Worm (Caenorhabditis elegans) whole organism, young adult: Measurements from ENCODE around the gene F55A4.13.

Experiments used
- B0035.1 ChIP-seq: sonication (generic microtip); optimal IDR thresholded peaks from 2 replicates; lab custom pipeline; 2016; ENCODE audit warnings: missing genetic modification characterization, mild to moderate bottlenecking, missing compliant biosample characterization, missing genotype, missing genetic modification reagents
- C06A6.2 ChIP-seq: fragments of 200-800 bp; sonication (Bioruptor generic); conservative IDR thresholded peaks from 2 replicates; pipeline ENCODE4 v1.3.6; 2022; ENCODE audit warnings: missing genetic modification characterization, missing compliant biosample characterization
- F39B2.1 ChIP-seq: fragments of 200-800 bp; sonication (Bioruptor generic); IDR thresholded peaks from 2 replicates; pipeline ENCODE4 v1.3.6; 2022; ENCODE audit warnings: missing genetic modification reagents, missing genetic modification characterization, missing compliant biosample characterization
- F49E8.2 ChIP-seq: sonication (generic microtip); optimal IDR thresholded peaks from 3 replicates; lab custom pipeline; 2017; ENCODE audit warnings: missing genetic modification characterization, mild to moderate bottlenecking, missing compliant biosample characterization, antibody characterized with exemption, moderate library complexity; ENCODE audit not compliant: insufficient read depth
- F52B5.7 ChIP-seq: sonication (generic microtip); optimal IDR thresholded peaks from 2 replicates; lab custom pipeline; 2016; ENCODE audit warnings: mild to moderate bottlenecking, missing genetic modification characterization, missing compliant biosample characterization
- F57A8.1 ChIP-seq: fragments of 200-800 bp; sonication (Bioruptor generic); optimal IDR thresholded peaks from 2 replicates; lab custom pipeline; 2018; ENCODE audit warnings: mild to moderate bottlenecking, missing genetic modification characterization, moderate library complexity, missing compliant biosample characterization
- F57C9.4 ChIP-seq: sonication (generic microtip); optimal IDR thresholded peaks from 2 replicates; lab custom pipeline; 2017; ENCODE audit warnings: mild to moderate bottlenecking, missing genetic modification characterization, missing compliant biosample characterization
- K11D2.4 ChIP-seq: fragments of 200-800 bp; sonication (Bioruptor generic); IDR thresholded peaks from 2 replicates; pipeline ENCODE4 v1.3.6; 2022; ENCODE audit warnings: missing genetic modification reagents, missing genetic modification characterization, missing compliant biosample characterization
- K12H6.12 ChIP-seq: fragments of 200-800 bp; sonication (Bioruptor generic); optimal IDR thresholded peaks from 2 replicates; lab custom pipeline; 2018; ENCODE audit warnings: mild to moderate bottlenecking, missing genetic modification characterization, missing compliant biosample characterization
- Y53G8AR.9 ChIP-seq: fragments of 200-800 bp; sonication (Bioruptor generic); conservative IDR thresholded peaks from 2 replicates; pipeline ENCODE4 v1.3.6; 2022; ENCODE audit warnings: missing genetic modification reagents, missing genetic modification characterization, missing compliant biosample characterization
- Y56A3A.18 ChIP-seq: fragments of 200-800 bp; sonication (Bioruptor generic); IDR thresholded peaks from 2 replicates; pipeline ENCODE4 v1.3.6; 2022; ENCODE audit warnings: missing genetic modification reagents, missing genetic modification characterization, missing compliant biosample characterization
- Y67H2A.10 ChIP-seq: fragments of 200-800 bp; sonication (Bioruptor generic); conservative IDR thresholded peaks from 2 replicates; pipeline ENCODE4 v1.3.6; 2022; ENCODE audit warnings: missing genetic modification reagents, missing genetic modification characterization, missing compliant biosample characterization
- attf-5 ChIP-seq: fragments of 200-800 bp; sonication (Bioruptor generic); optimal IDR thresholded peaks from 2 replicates; lab custom pipeline; 2018; ENCODE audit warnings: mild to moderate bottlenecking, missing genetic modification characterization, missing compliant biosample characterization
- cebp-1 ChIP-seq, 2 experiments: fragments of 200-800 bp in 1 of 2; sonication (Bioruptor generic) in 1 of 2; sonication (generic microtip) in 1 of 2; IDR thresholded peaks in 1 of 2; optimal IDR thresholded peaks in 1 of 2; 2 replicates each; pipeline versions ENCODE4 v1.3.6 to Lab custom; 2017 to 2022; ENCODE audit warnings: missing compliant biosample characterization in 2 of 2, missing genetic modification characterization in 2 of 2, mild to moderate bottlenecking in 1 of 2, missing genetic modification reagents in 1 of 2, moderate library complexity in 1 of 2
- ceh-27 ChIP-seq: fragments of 200-800 bp; sonication (Bioruptor generic); optimal IDR thresholded peaks from 2 replicates; lab custom pipeline; 2018; ENCODE audit warnings: mild to moderate bottlenecking, missing genetic modification characterization, moderate library complexity, missing compliant biosample characterization
- ceh-40 ChIP-seq: fragments of 200-800 bp; sonication (Bioruptor generic); IDR thresholded peaks from 2 replicates; pipeline ENCODE4 v1.3.6; 2022; ENCODE audit warnings: missing genetic modification characterization, missing compliant biosample characterization
- ceh-91 ChIP-seq: fragments of 200-800 bp; sonication (Bioruptor generic); IDR thresholded peaks from 2 replicates; pipeline ENCODE4 v1.3.6; 2022; ENCODE audit warnings: missing genetic modification reagents, missing genetic modification characterization, missing compliant biosample characterization
- dox-1 ChIP-seq: fragments of 200-800 bp; sonication (Bioruptor generic); IDR thresholded peaks from 2 replicates; pipeline ENCODE4 v1.3.6; 2022; ENCODE audit warnings: missing genetic modification reagents, missing genetic modification characterization, missing compliant biosample characterization
- egl-18 ChIP-seq: fragments of 200-800 bp; sonication (Bioruptor generic); IDR thresholded peaks from 2 replicates; pipeline ENCODE4 v1.3.6; 2022; ENCODE audit warnings: missing genetic modification reagents, missing genetic modification characterization, missing compliant biosample characterization
- egrh-3 ChIP-seq: fragments of 200-800 bp; sonication (Bioruptor generic); IDR thresholded peaks from 2 replicates; pipeline ENCODE4 v1.3.6; 2022; ENCODE audit warnings: missing genetic modification reagents, missing genetic modification characterization, missing compliant biosample characterization
- hrde-1 ChIP-seq: sonication (generic microtip); optimal IDR thresholded peaks from 2 replicates; lab custom pipeline; 2016; ENCODE audit warnings: missing genetic modification characterization, mild to moderate bottlenecking, missing compliant biosample characterization, moderate library complexity, missing genotype, missing genetic modification reagents, borderline replicate concordance
- let-607 ChIP-seq, 2 experiments: fragments of 200-800 bp in 1 of 2; sonication (Bioruptor generic) in 1 of 2; sonication (generic microtip) in 1 of 2; optimal IDR thresholded peaks; 2 replicates each; lab custom pipeline; 2016 to 2018; ENCODE audit warnings: mild to moderate bottlenecking in 2 of 2, missing compliant biosample characterization in 2 of 2, missing genetic modification characterization in 2 of 2, moderate library complexity in 2 of 2, missing genotype in 1 of 2
- lin-40 ChIP-seq: sonication (generic microtip); optimal IDR thresholded peaks from 2 replicates; lab custom pipeline; 2016; ENCODE audit warnings: missing genetic modification characterization, mild to moderate bottlenecking, missing compliant biosample characterization, missing genotype, missing genetic modification reagents
- lsy-27 ChIP-seq: sonication (generic microtip); optimal IDR thresholded peaks from 2 replicates; lab custom pipeline; 2017; ENCODE audit warnings: missing genetic modification characterization, mild to moderate bottlenecking, missing compliant biosample characterization, antibody characterized with exemption, missing genotype, borderline replicate concordance; ENCODE audit not compliant: insufficient read depth
- mcd-1 ChIP-seq: fragments of 200-800 bp; sonication (Bioruptor generic); IDR thresholded peaks from 2 replicates; pipeline ENCODE4 v1.3.6; 2022; ENCODE audit warnings: missing genetic modification reagents, missing genetic modification characterization, missing compliant biosample characterization
- mxl-1 ChIP-seq: sonication (generic microtip); optimal IDR thresholded peaks from 2 replicates; lab custom pipeline; 2016; ENCODE audit warnings: missing genetic modification characterization, missing compliant biosample characterization
- nfya-2 ChIP-seq: fragments of 200-800 bp; sonication (Bioruptor generic); IDR thresholded peaks from 2 replicates; pipeline ENCODE4 v1.3.6; 2022; ENCODE audit warnings: missing genetic modification reagents, missing genetic modification characterization, missing compliant biosample characterization
- nhr-179 ChIP-seq: sonication (generic microtip); optimal IDR thresholded peaks from 2 replicates; lab custom pipeline; 2016; ENCODE audit warnings: mild to moderate bottlenecking, missing genetic modification characterization, missing compliant biosample characterization
- nhr-90 ChIP-seq: sonication (generic microtip); optimal IDR thresholded peaks from 2 replicates; lab custom pipeline; 2016; ENCODE audit warnings: missing genotype, mild to moderate bottlenecking, missing genetic modification characterization, missing compliant biosample characterization
- snpc-3.4 ChIP-seq: sonication (generic microtip); optimal IDR thresholded peaks from 2 replicates; lab custom pipeline; 2017; ENCODE audit warnings: missing genetic modification characterization, mild to moderate bottlenecking, missing compliant biosample characterization, antibody characterized with exemption, moderate library complexity, missing genotype, missing genetic modification reagents
- somi-1 ChIP-seq: fragments of 200-800 bp; sonication (Bioruptor generic); optimal IDR thresholded peaks from 2 replicates; lab custom pipeline; 2018; ENCODE audit warnings: mild to moderate bottlenecking, missing genetic modification characterization, missing compliant biosample characterization
- sptf-2 ChIP-seq: fragments of 200-800 bp; sonication (Bioruptor generic); optimal IDR thresholded peaks from 2 replicates; lab custom pipeline; 2018; ENCODE audit warnings: mild to moderate bottlenecking, missing genetic modification characterization, missing compliant biosample characterization
- tlf-1 ChIP-seq: fragments of 200-800 bp; sonication (Bioruptor generic); optimal IDR thresholded peaks from 2 replicates; lab custom pipeline; 2018; ENCODE audit warnings: mild to moderate bottlenecking, missing genetic modification characterization, missing compliant biosample characterization
- unc-130 ChIP-seq: sonication (generic microtip); optimal IDR thresholded peaks from 2 replicates; lab custom pipeline; 2016; ENCODE audit warnings: missing genetic modification reagents, missing genetic modification characterization, missing compliant biosample characterization
- zfh-2 ChIP-seq: fragments of 200-800 bp; sonication (Bioruptor generic); conservative IDR thresholded peaks from 2 replicates; pipeline ENCODE4 v1.3.6; 2022; ENCODE audit warnings: missing genetic modification reagents, missing genetic modification characterization, missing compliant biosample characterization
- ztf-22 ChIP-seq: fragments of 200-800 bp; sonication (Bioruptor generic); optimal IDR thresholded peaks from 2 replicates; lab custom pipeline; 2018; ENCODE audit warnings: mild to moderate bottlenecking, missing genetic modification characterization, moderate library complexity, missing compliant biosample characterization
- ztf-25 ChIP-seq: fragments of 200-800 bp; sonication (Bioruptor generic); IDR thresholded peaks from 2 replicates; pipeline ENCODE4 v1.3.6; 2022; ENCODE audit warnings: missing genetic modification reagents, missing genetic modification characterization, missing compliant biosample characterization
- ztf-26 ChIP-seq: sonication (generic microtip); optimal IDR thresholded peaks from 2 replicates; lab custom pipeline; 2017; ENCODE audit warnings: missing genetic modification characterization, missing compliant biosample characterization

The F55A4.13 gene

DNA sequence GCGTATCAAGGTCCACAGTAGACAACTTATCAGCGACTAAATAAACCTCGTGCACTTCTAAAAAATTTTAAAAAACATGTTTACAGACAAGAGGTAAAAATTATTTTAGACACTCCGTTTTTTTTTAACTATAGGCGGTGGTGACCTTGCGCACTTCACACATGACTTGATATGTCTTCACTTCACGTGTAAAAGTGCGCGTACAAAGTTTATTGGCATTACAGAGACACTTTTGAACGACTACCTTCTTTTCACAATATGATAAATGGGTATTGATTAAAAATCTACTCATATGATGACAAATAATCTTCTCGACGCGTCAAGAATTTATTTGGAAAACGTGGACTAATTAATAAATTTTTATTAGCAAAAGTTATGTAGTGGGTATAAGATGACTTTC, 9.4 kb upstream of the F55A4.13 start:
- TF ChIP-seq ztf-26 (peak; percentile 51), F52B5.7 (tag; lab: Kevin White, UChicago) (no peak), nfya-2 (GFP tag; lab: Robert Waterston, UW) (no peak), F57C9.4 (tag; lab: Kevin White, UChicago) (no peak), tlf-1 (GFP tag; lab: Kevin White, UChicago) (no peak), ztf-22 (GFP tag; lab: Kevin White, UChicago) (no peak), lsy-27 (tag; lab: Kevin White, UChicago) (no peak), mxl-1 (tag; lab: Kevin White, UChicago) (no peak), lin-40 (peak; percentile 48), F39B2.1 (no peak), sptf-2 (no peak), snpc-3.4 (tag; lab: Kevin White, UChicago) (no peak)

ce11 chrX:1025010-1025409, 7.7 kb upstream of the F55A4.13 start, which contains the start of gene F55A4.3:
Gene F55A4.3 (minus strand): TSS chrX:1025110.
- TF ChIP-seq ztf-26: no peak
- TF ChIP-seq C06A6.2: no peak
- no peak for TF ChIP-seq ceh-91 (GFP tag; lab: Robert Waterston, UW)
- no peak for TF ChIP-seq Y56A3A.18 (GFP tag; lab: Robert Waterston, UW)
- no peak for TF ChIP-seq F49E8.2
- no peak for TF ChIP-seq Y67H2A.10 (GFP tag; lab: Robert Waterston, UW)
- TF ChIP-seq F39B2.1: no peak
- TF ChIP-seq ceh-40 (GFP tag; lab: Robert Waterston, UW): no peak
- no peak for TF ChIP-seq K11D2.4 (GFP tag; lab: Robert Waterston, UW)
- no peak for TF ChIP-seq ztf-25 (GFP tag; lab: Robert Waterston, UW)
- no peak for TF ChIP-seq F57A8.1 (GFP tag; lab: Kevin White, UChicago)
- no peak for TF ChIP-seq egl-18 (GFP tag; lab: Robert Waterston, UW)
- TF ChIP-seq, all 124 proteins: peak for 0

DNA sequence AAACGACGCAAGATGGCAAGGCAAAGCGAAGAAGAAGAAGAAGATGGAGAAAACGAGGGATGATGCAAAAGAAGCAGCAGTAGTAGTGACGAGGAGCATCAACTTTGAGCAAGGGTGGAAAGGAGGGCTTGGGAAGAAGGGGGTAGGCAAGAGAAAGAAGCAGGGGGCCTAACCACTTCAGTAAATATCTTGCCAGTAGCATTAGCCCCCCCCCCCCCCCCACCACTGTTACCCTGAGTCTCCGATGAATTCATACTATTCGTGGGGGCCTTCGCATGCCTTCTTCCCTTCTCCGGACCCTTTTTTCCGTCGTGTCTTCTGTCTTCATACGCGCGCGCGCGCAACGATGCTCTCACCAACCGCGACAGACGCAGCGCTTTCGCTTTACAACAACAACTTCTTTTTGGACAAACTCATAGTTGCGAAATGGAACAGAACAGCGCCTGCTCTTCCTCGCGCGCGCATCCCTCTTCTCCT, 4.5 kb upstream of the F55A4.13 start:
- TF ChIP-seq let-607 (tag; optimal IDR thresholded peaks at IDR 0.05; lab: Kevin White, UChicago) (no peak), attf-5 (GFP tag; lab: Kevin White, UChicago) (peak; percentile 10), nhr-90 (no peak), K11D2.4 (GFP tag; lab: Robert Waterston, UW) (0 out of 2 replicates have a peak, but pooled peaks have one; percentile 17), mcd-1 (GFP tag; lab: Robert Waterston, UW) (peak; percentile 42), zfh-2 (GFP tag; lab: Robert Waterston, UW) (peak; percentile 97), ztf-26 (peak; percentile 2), B0035.1 (tag; lab: Kevin White, UChicago) (no peak), hrde-1 (tag; lab: Kevin White, UChicago) (no peak), nhr-179 (no peak), Y53G8AR.9 (GFP tag; lab: Robert Waterston, UW) (no peak), ztf-25 (GFP tag; lab: Robert Waterston, UW) (no peak), F57C9.4 (tag; lab: Kevin White, UChicago) (no peak), K12H6.12 (tag; lab: Kevin White, UChicago) (peak; percentile 62), unc-130 (GFP tag; lab: Kevin White, UChicago) (no peak), somi-1 (GFP tag; lab: Kevin White, UChicago) (peak; percentile 28), egrh-3 (GFP tag; lab: Robert Waterston, UW) (peak; percentile 82; the same call in 1 of the 2 replicates), ceh-27 (peak; percentile 10), cebp-1 (GFP tag; IDR thresholded peaks at IDR 0.05; lab: Robert Waterston, UW) (peak; percentile 47; the same call in 1 of the 2 replicates), cebp-1 (tag; optimal IDR thresholded peaks at IDR 0.05; lab: Kevin White, UChicago) (peak; percentile 84), dox-1 (0 out of 2 replicates have a peak, but pooled peaks have one; percentile 6), Y67H2A.10 (GFP tag; lab: Robert Waterston, UW) (no peak)
